Worm (Caenorhabditis elegans): ENCODE results near the gene F53A9.3.

DNA sequence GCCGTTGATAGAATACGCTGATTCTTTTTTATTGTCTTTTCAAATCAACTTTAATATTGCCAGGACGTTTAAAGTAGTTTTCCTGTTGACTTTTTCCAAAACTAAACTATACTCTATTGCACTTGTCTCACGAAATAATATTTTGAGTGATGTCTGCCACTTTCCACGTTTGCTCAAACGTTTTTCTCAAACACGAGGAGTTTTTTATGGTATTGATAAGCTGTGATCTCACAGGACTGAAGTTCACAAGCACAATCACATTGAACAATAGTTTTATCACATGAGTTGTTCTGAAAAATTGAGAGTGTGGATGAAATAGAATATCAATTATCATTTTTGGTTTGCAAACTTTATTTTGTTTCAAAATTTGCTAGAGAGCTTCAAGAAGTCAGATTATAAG, 11.7 kb downstream of the F53A9.3 start:
- no peak for TF ChIP-seq skn-1 (tag; optimal IDR thresholded peaks at IDR 0.05)
- TF ChIP-seq lin-38 (GFP tag; IDR thresholded peaks at IDR 0.05) = no peak
- no peak for TF ChIP-seq aha-1 (tag)
- no peak for TF ChIP-seq lin-13 (GFP tag; optimal IDR thresholded peaks at IDR 0.05)
- TF ChIP-seq gei-8 (GFP tag; optimal IDR thresholded peaks at IDR 0.05) = no peak
- TF ChIP-seq lin-39 (tag; optimal IDR thresholded peaks at IDR 0.05) = no peak

All from whole organism, L4 larva.